Worm (Caenorhabditis elegans): ENCODE measurements around the gene hach-1.
A peak's percentile ranks its signal among the peaks of the same experiment; 100 is the strongest.

hach-1 gene

ce11 chrIII:5601999-5602398, 46.7 kb downstream of the hach-1 start (continued):
- peak; percentile 89 for TF ChIP-seq Y5F2A.4 (GFP tag; optimal IDR thresholded peaks at IDR 0.05)
- TF ChIP-seq lim-7 (GFP tag; IDR thresholded peaks at IDR 0.05), result peak; percentile 96
- no peak for TF ChIP-seq unc-39 (tag; optimal IDR thresholded peaks at IDR 0.05)
- TF ChIP-seq nhr-6 (tag; optimal IDR thresholded peaks at IDR 0.05), result peak; percentile 58
- TF ChIP-seq unc-130 (GFP tag; optimal IDR thresholded peaks at IDR 0.05), result peak; percentile 82
- TF ChIP-seq ceh-28 (tag; optimal IDR thresholded peaks at IDR 0.05), result no peak
- TF ChIP-seq ces-1 (GFP tag; optimal IDR thresholded peaks at IDR 0.05), result no peak
- peak; percentile 79 for TF ChIP-seq mxl-3 (GFP tag; optimal IDR thresholded peaks at IDR 0.05)
- TF ChIP-seq R02D3.7 (tag; optimal IDR thresholded peaks at IDR 0.05), result peak; percentile 27
- TF ChIP-seq daf-16 (GFP tag; optimal IDR thresholded peaks at IDR 0.05), result peak; percentile 51 to 92
- peak; percentile 61 for TF ChIP-seq daf-16 (tag; optimal IDR thresholded peaks at IDR 0.05)
- TF ChIP-seq mxl-2 (GFP tag; conservative IDR thresholded peaks at IDR 0.05), result 0 out of 2 replicates have a peak, but pooled peaks have one; percentile 46
- TF ChIP-seq lin-1 (GFP tag; IDR thresholded peaks at IDR 0.05), result peak; percentile 90
- TF ChIP-seq hif-1 (tag; optimal IDR thresholded peaks at IDR 0.05), result peak; percentile 23 to 51
- peak; percentile 89 for TF ChIP-seq F49E8.2 (tag; optimal IDR thresholded peaks at IDR 0.05; ENCODE audit: borderline replicate concordance)
- no peak for TF ChIP-seq lin-15B (tag; optimal IDR thresholded peaks at IDR 0.05)
- TF ChIP-seq snpc-4 (tag; optimal IDR thresholded peaks at IDR 0.05), result no peak
- TF ChIP-seq mdl-1 (tag; optimal IDR thresholded peaks at IDR 0.05), result peak in 1 of 2 experiments; percentile 3
- TF ChIP-seq php-3 (GFP tag; IDR thresholded peaks at IDR 0.05), result peak; percentile 64; the same call in 1 of the 2 replicates
- 0 out of 2 replicates have a peak, but pooled peaks have one; percentile 17 for TF ChIP-seq zip-11 (GFP tag; IDR thresholded peaks at IDR 0.05)
- TF ChIP-seq ceh-62 (tag; optimal IDR thresholded peaks at IDR 0.05), result no peak
- TF ChIP-seq aha-1 (tag), result peak; percentile 82
- peak; percentile 87 for TF ChIP-seq vab-7 (GFP tag; IDR thresholded peaks at IDR 0.05)
- peak; percentile 85 for TF ChIP-seq ctbp-1 (GFP tag; IDR thresholded peaks at IDR 0.05)
- peak; percentile 86 for TF ChIP-seq Y48G9A.11 (GFP tag; IDR thresholded peaks at IDR 0.05)
- TF ChIP-seq egl-43 (GFP tag; IDR thresholded peaks at IDR 0.05), result peak; percentile 94
- TF ChIP-seq nhr-11 (tag; optimal IDR thresholded peaks at IDR 0.05), result peak; percentile 37
- no peak for TF ChIP-seq lin-39 (tag; optimal IDR thresholded peaks at IDR 0.05)
- TF ChIP-seq gei-8 (GFP tag; optimal IDR thresholded peaks at IDR 0.05), result peak; percentile 80
- TF ChIP-seq tra-1 (GFP tag; IDR thresholded peaks at IDR 0.05), result peak; percentile 88
- no peak for TF ChIP-seq nhr-76 (tag; optimal IDR thresholded peaks at IDR 0.05)
- TF ChIP-seq nhr-102 (tag; optimal IDR thresholded peaks at IDR 0.05), result peak; percentile 79
- TF ChIP-seq saeg-2 (GFP tag; IDR thresholded peaks at IDR 0.05), result peak; percentile 89
- TF ChIP-seq madf-9 (GFP tag; conservative IDR thresholded peaks at IDR 0.05), result peak; percentile 86
- TF ChIP-seq ceh-44 (GFP tag; IDR thresholded peaks at IDR 0.05), result no peak
- TF ChIP-seq nhr-77 (tag; optimal IDR thresholded peaks at IDR 0.05), result peak; percentile 49
- TF ChIP-seq daf-8 (GFP tag; IDR thresholded peaks at IDR 0.05), result no peak
- TF ChIP-seq zip-2 (tag; optimal IDR thresholded peaks at IDR 0.05), result no peak
- peak; percentile 42; the same call in 1 of the 2 replicates for TF ChIP-seq daf-19 (GFP tag; conservative IDR thresholded peaks at IDR 0.05)
- peak; percentile 83 for TF ChIP-seq nhr-111 (GFP tag; optimal IDR thresholded peaks at IDR 0.05)
- TF ChIP-seq ceh-82 (tag; optimal IDR thresholded peaks at IDR 0.05), result no peak
- TF ChIP-seq dmd-6 (GFP tag; IDR thresholded peaks at IDR 0.05), result peak; percentile 68
- TF ChIP-seq tag-97 (GFP tag; IDR thresholded peaks at IDR 0.05), result no peak
- TF ChIP-seq ZK337.2 (GFP tag; IDR thresholded peaks at IDR 0.05), result peak; percentile 87
- peak; percentile 91; the same call in 1 of the 2 replicates for TF ChIP-seq Y105C5A.15 (GFP tag; IDR thresholded peaks at IDR 0.05)
- no peak for TF ChIP-seq zag-1 (tag; optimal IDR thresholded peaks at IDR 0.05)
- TF ChIP-seq D1046.2 (GFP tag; IDR thresholded peaks at IDR 0.05), result peak; percentile 82; the same call in 1 of the 2 replicates
- peak; percentile 98 for TF ChIP-seq dmd-8 (GFP tag; IDR thresholded peaks at IDR 0.05)
- 0 out of 2 replicates have a peak, but pooled peaks have one; percentile 45 for TF ChIP-seq lin-29 (GFP tag; IDR thresholded peaks at IDR 0.05)
- TF ChIP-seq sdz-12 (GFP tag; optimal IDR thresholded peaks at IDR 0.05), result peak; percentile 81
- TF ChIP-seq lir-3 (tag; optimal IDR thresholded peaks at IDR 0.05), result peak; percentile 73
- peak in 1 of 2 experiments; percentile 76 for TF ChIP-seq lsy-2 (tag; optimal IDR thresholded peaks at IDR 0.05)

Data from whole organism, L4 larva.